Fruit fly (Drosophila melanogaster) whole organism, embryonic: Measurements from ENCODE around the gene lectin-33A.

Experiments
- CG10209 ChIP-seq: fragments of 200-800 bp; sonication (Bioruptor generic); optimal IDR thresholded peaks from 3 replicates; lab custom pipeline; 2017; ENCODE audit warnings: missing biosample characterization, mild to moderate bottlenecking, missing genetic modification characterization, missing genetic modification reagents
- CG10959 ChIP-seq: fragments of 200-800 bp; sonication (Bioruptor generic); IDR thresholded peaks from 2 replicates; pipeline ENCODE4 v1.3.6; 2022; ENCODE audit warnings: missing biosample characterization, missing genetic modification characterization
- CG12299 ChIP-seq: fragments of 200-800 bp; sonication (Bioruptor generic); optimal IDR thresholded peaks from 2 replicates; lab custom pipeline; 2018; ENCODE audit warnings: missing biosample characterization, mild to moderate bottlenecking, missing genetic modification characterization
- CG17186 ChIP-seq: fragments of 200-800 bp; sonication (Bioruptor generic); optimal IDR thresholded peaks from 3 replicates; lab custom pipeline; 2017; ENCODE audit warnings: missing biosample characterization, missing genetic modification reagents, missing genetic modification characterization
- CG17802 ChIP-seq: fragments of 200-800 bp; sonication (Bioruptor generic); optimal IDR thresholded peaks from 2 replicates; lab custom pipeline; 2018; ENCODE audit warnings: missing biosample characterization, mild to moderate bottlenecking, missing genetic modification characterization, moderate library complexity
- CG33213 ChIP-seq: fragments of 200-800 bp; sonication (Bioruptor generic); optimal IDR thresholded peaks from 3 replicates; lab custom pipeline; 2016; ENCODE audit warnings: missing biosample characterization, missing genetic modification characterization
- CG43689 ChIP-seq: fragments of 200-800 bp; sonication (Bioruptor generic); IDR thresholded peaks from 2 replicates; pipeline ENCODE4 v1.3.6; 2022; ENCODE audit warnings: missing biosample characterization, missing genetic modification characterization
- CG4617 ChIP-seq: fragments of 200-800 bp; sonication (Bioruptor generic); optimal IDR thresholded peaks from 3 replicates; lab custom pipeline; 2016; ENCODE audit warnings: missing biosample characterization, missing genetic modification characterization, borderline replicate concordance
- CG5180 ChIP-seq: fragments of 200-800 bp; sonication (Bioruptor generic); optimal IDR thresholded peaks from 3 replicates; lab custom pipeline; 2017; ENCODE audit warnings: missing biosample characterization, missing genetic modification characterization, mild to moderate bottlenecking, moderate library complexity, missing genetic modification reagents
- CG5245 ChIP-seq: fragments of 200-800 bp; sonication (Bioruptor generic); optimal IDR thresholded peaks from 3 replicates; lab custom pipeline; 2016; ENCODE audit warnings: missing biosample characterization, missing genetic modification characterization
- CG8089 ChIP-seq: fragments of 200-800 bp; sonication (Bioruptor generic); optimal IDR thresholded peaks from 3 replicates; lab custom pipeline; 2016; ENCODE audit warnings: missing biosample characterization, missing genetic modification characterization
- CG8290 ChIP-seq, 3 experiments: fragments of 200-800 bp; sonication (Bioruptor generic); optimal IDR thresholded peaks; 2 replicates each; lab custom pipeline; 2016 to 2019; ENCODE audit warnings: missing biosample characterization in 3 of 3, missing genetic modification characterization in 3 of 3, mild to moderate bottlenecking in 2 of 3, moderate library complexity in 1 of 3
- CG8388 ChIP-seq: fragments of 200-800 bp; sonication (Bioruptor generic); optimal IDR thresholded peaks from 2 replicates; lab custom pipeline; 2019; ENCODE audit warnings: missing biosample characterization, mild to moderate bottlenecking, missing genetic modification characterization, moderate library complexity
- CG8944 ChIP-seq: fragments of 200-800 bp; sonication (Bioruptor generic); optimal IDR thresholded peaks from 3 replicates; lab custom pipeline; 2016; ENCODE audit warnings: missing biosample characterization, missing genetic modification characterization
- CG9797 ChIP-seq: fragments of 200-800 bp; sonication (Bioruptor generic); optimal IDR thresholded peaks from 3 replicates; lab custom pipeline; 2018; ENCODE audit warnings: missing biosample characterization, mild to moderate bottlenecking, missing genetic modification characterization
- CHES-1-like ChIP-seq: fragments of 200-800 bp; sonication (Bioruptor generic); optimal IDR thresholded peaks from 2 replicates; lab custom pipeline; 2016; ENCODE audit warnings: missing biosample characterization, missing genetic modification characterization
- Chrac-16 ChIP-seq: fragments of 200-800 bp; sonication (Bioruptor generic); optimal IDR thresholded peaks from 3 replicates; lab custom pipeline; 2016; ENCODE audit warnings: missing biosample characterization, missing genetic modification characterization
- Dad ChIP-seq: fragments of 200-800 bp; sonication (Bioruptor generic); optimal IDR thresholded peaks from 3 replicates; lab custom pipeline; 2016; ENCODE audit warnings: missing biosample characterization, missing genetic modification characterization
- Doc2 ChIP-seq: fragments of 200-800 bp; sonication (Bioruptor generic); IDR thresholded peaks from 2 replicates; pipeline ENCODE4 v1.3.6; 2022; ENCODE audit warnings: missing biosample characterization, missing genetic modification characterization
- Dp ChIP-seq: fragments of 200-800 bp; sonication (Bioruptor generic); optimal IDR thresholded peaks from 2 replicates; lab custom pipeline; 2018; ENCODE audit warnings: missing biosample characterization, mild to moderate bottlenecking, missing genetic modification characterization, moderate library complexity
- Dref ChIP-seq: fragments of 200-800 bp; sonication (Bioruptor generic); IDR thresholded peaks from 2 replicates; pipeline ENCODE4 v1.3.6; 2022; ENCODE audit warnings: missing biosample characterization, missing genetic modification characterization
- H15 ChIP-seq: fragments of 200-800 bp; sonication (Bioruptor generic); IDR thresholded peaks from 3 replicates; pipeline ENCODE4 v1.3.6; 2022; ENCODE audit warnings: missing biosample characterization, missing genetic modification characterization
- HLHmδ ChIP-seq: fragments of 200-800 bp; sonication (Bioruptor generic); optimal IDR thresholded peaks from 2 replicates; lab custom pipeline; 2018; ENCODE audit warnings: missing biosample characterization, mild to moderate bottlenecking, missing genetic modification characterization, moderate library complexity
- HmgD ChIP-seq: fragments of 200-800 bp; sonication (Bioruptor generic); optimal IDR thresholded peaks from 3 replicates; lab custom pipeline; 2016; ENCODE audit warnings: missing biosample characterization, missing genetic modification characterization
- Nf-YC ChIP-seq: fragments of 200-800 bp; optimal IDR thresholded peaks from 3 replicates; lab custom pipeline; 2019; ENCODE audit warnings: missing biosample characterization, mild to moderate bottlenecking, missing genetic modification characterization, moderate library complexity
- Oaz ChIP-seq: fragments of 200-800 bp; sonication (Bioruptor generic); IDR thresholded peaks from 2 replicates; pipeline ENCODE4 v1.3.6; 2022; ENCODE audit warnings: missing biosample characterization, missing genetic modification characterization
- Optix ChIP-seq: fragments of 200-800 bp; sonication (Bioruptor generic); IDR thresholded peaks from 3 replicates; pipeline ENCODE4 v1.3.6; 2022; ENCODE audit warnings: missing biosample characterization, missing genetic modification characterization
- Sry-δ ChIP-seq: fragments of 200-800 bp; sonication (Bioruptor generic); optimal IDR thresholded peaks from 2 replicates; lab custom pipeline; 2016; ENCODE audit warnings: missing biosample characterization, missing genetic modification characterization
- bowl ChIP-seq: fragments of 200-800 bp; sonication (Bioruptor generic); IDR thresholded peaks from 2 replicates; pipeline ENCODE4 v1.3.6; 2022; ENCODE audit warnings: missing biosample characterization, missing genetic modification characterization
- cwo ChIP-seq: fragments of 200-800 bp; sonication (Bioruptor generic); optimal IDR thresholded peaks from 3 replicates; lab custom pipeline; 2017; ENCODE audit warnings: missing biosample characterization, missing genetic modification characterization, mild to moderate bottlenecking, moderate library complexity, missing genetic modification reagents
- danr ChIP-seq: fragments of 200-800 bp; sonication (Bioruptor generic); IDR thresholded peaks from 2 replicates; pipeline ENCODE4 v1.3.6; 2022; ENCODE audit warnings: missing biosample characterization, missing genetic modification characterization
- dati ChIP-seq: fragments of 200-800 bp; sonication (Bioruptor generic); IDR thresholded peaks from 2 replicates; pipeline ENCODE4 v1.3.6; 2022; ENCODE audit warnings: missing biosample characterization, missing genetic modification characterization
- dmrt99B ChIP-seq: fragments of 200-800 bp; sonication (Bioruptor generic); optimal IDR thresholded peaks from 2 replicates; lab custom pipeline; 2018; ENCODE audit warnings: missing biosample characterization, mild to moderate bottlenecking, missing genetic modification characterization, moderate library complexity
- eve ChIP-seq, 2 experiments: fragments of >200 bp; optimal IDR thresholded peaks; 2 replicates each; lab custom pipeline; 2017; ENCODE audit warnings: missing biosample characterization in 2 of 2, missing genetic modification characterization in 2 of 2
- fu2 ChIP-seq: fragments of 200-800 bp; sonication (Bioruptor generic); optimal IDR thresholded peaks from 2 replicates; lab custom pipeline; 2016; ENCODE audit warnings: missing biosample characterization, missing genetic modification characterization
- gt ChIP-seq: fragments of 200-800 bp; sonication (Bioruptor generic); IDR thresholded peaks from 2 replicates; pipeline ENCODE4 v1.3.6; 2022; ENCODE audit warnings: missing biosample characterization, missing genetic modification characterization
- kni ChIP-seq: fragments of 200-800 bp; sonication (Bioruptor generic); optimal IDR thresholded peaks from 3 replicates; lab custom pipeline; 2017; ENCODE audit warnings: mild to moderate bottlenecking, missing biosample characterization, missing genetic modification reagents, missing genetic modification characterization
- mam ChIP-seq: fragments of 200-800 bp; sonication (Bioruptor generic); optimal IDR thresholded peaks from 3 replicates; lab custom pipeline; 2016; ENCODE audit warnings: missing biosample characterization, missing genetic modification characterization
- pho ChIP-seq: fragments of 200-800 bp; sonication (Bioruptor generic); optimal IDR thresholded peaks from 2 replicates; lab custom pipeline; 2016; ENCODE audit warnings: missing biosample characterization, missing genetic modification characterization
- sc ChIP-seq, 3 experiments: fragments of >200 bp in 2 of 3; fragments of 200-800 bp in 1 of 3; sonication (Bioruptor generic) in 1 of 3; optimal IDR thresholded peaks; 2 replicates in 2 of 3; 3 replicates in 1 of 3; lab custom pipeline; 2017; ENCODE audit warnings: mild to moderate bottlenecking in 1 of 3, missing biosample characterization in 1 of 3, missing genetic modification characterization in 1 of 3, missing genetic modification reagents in 1 of 3
- sima ChIP-seq: fragments of 200-800 bp; sonication (Bioruptor generic); optimal IDR thresholded peaks from 2 replicates; lab custom pipeline; 2016; ENCODE audit warnings: missing biosample characterization, missing genetic modification characterization
- slp2 ChIP-seq: fragments of 200-800 bp; sonication (Bioruptor generic); optimal IDR thresholded peaks from 2 replicates; lab custom pipeline; 2016; ENCODE audit warnings: missing biosample characterization, missing genetic modification characterization
- sna ChIP-seq: fragments of 200-800 bp; sonication (Bioruptor generic); IDR thresholded peaks from 2 replicates; pipeline ENCODE4 v1.3.6; 2022; ENCODE audit warnings: missing biosample characterization, missing genetic modification characterization; ENCODE audit not compliant: partially characterized antibody
- tap ChIP-seq: fragments of 200-800 bp; optimal IDR thresholded peaks from 3 replicates; lab custom pipeline; 2019; ENCODE audit warnings: missing biosample characterization, mild to moderate bottlenecking, missing genetic modification characterization, moderate library complexity
- tin ChIP-seq: fragments of 200-800 bp; sonication (Bioruptor generic); optimal IDR thresholded peaks from 3 replicates; lab custom pipeline; 2016; ENCODE audit warnings: missing biosample characterization, missing genetic modification characterization
- tup ChIP-seq: fragments of 200-800 bp; sonication (Bioruptor generic); optimal IDR thresholded peaks from 2 replicates; lab custom pipeline; 2016; ENCODE audit warnings: missing biosample characterization, mild to moderate bottlenecking, missing genetic modification characterization, moderate library complexity
- unpg ChIP-seq: fragments of 200-800 bp; sonication (Bioruptor generic); optimal IDR thresholded peaks from 3 replicates; lab custom pipeline; 2018; ENCODE audit warnings: missing biosample characterization, mild to moderate bottlenecking, missing genetic modification characterization, moderate library complexity
- wek ChIP-seq: fragments of 200-800 bp; sonication (Bioruptor generic); optimal IDR thresholded peaks from 3 replicates; lab custom pipeline; 2018; ENCODE audit warnings: missing biosample characterization, mild to moderate bottlenecking, missing genetic modification characterization, moderate library complexity
- zen2 ChIP-seq: fragments of 200-800 bp; sonication (Bioruptor generic); IDR thresholded peaks from 3 replicates; pipeline ENCODE4 v1.3.6; 2022; ENCODE audit warnings: missing biosample characterization, missing genetic modification characterization; ENCODE audit not compliant: partially characterized antibody

The lectin-33A gene

dm6 chr2L:10976046-10976863 is 25.6 kb upstream of the lectin-33A start, which contains the start of the genes ATPsynG and SCAR (continued):
- TF ChIP-seq Sry-δ (GFP tag; lab: Kevin White, UChicago) (no peak), Optix (GFP tag; lab: Robert Waterston, UW) (no peak), CG33213 (GFP tag; lab: Kevin White, UChicago) (no peak), Oaz (GFP tag; lab: Robert Waterston, UW) (no peak), CG17186 (GFP tag; lab: Kevin White, UChicago) (no peak), zen2 (GFP tag; lab: Robert Waterston, UW) (no peak), mam (GFP tag; lab: Kevin White, UChicago) (no peak), Doc2 (GFP tag; lab: Robert Waterston, UW) (no peak), kni (GFP tag; lab: Kevin White, UChicago) (no peak), HLHmδ (no peak), CG5180 (GFP tag; lab: Kevin White, UChicago) (no peak), tap (tag; lab: Kevin White, UChicago) (no peak), CHES-1-like (GFP tag; lab: Kevin White, UChicago) (no peak), CG4617 (no peak), tin (GFP tag; lab: Kevin White, UChicago) (no peak), CG8388 (GFP tag; lab: Kevin White, UChicago) (peak; percentile 16), Dref (GFP tag; lab: Robert Waterston, UW) (peak; percentile 56), Dad (GFP tag; lab: Kevin White, UChicago) (no peak), CG8089 (GFP tag; lab: Kevin White, UChicago) (no peak), dati (GFP tag; lab: Robert Waterston, UW) (no peak), CG10209 (no peak), bowl (GFP tag; lab: Robert Waterston, UW) (no peak), eve (GFP tag; optimal IDR thresholded peaks at IDR 0.05; lab: Kevin White, UChicago) (no peak), cwo (no peak), sc (optimal IDR thresholded peaks at IDR 0.05; lab: Kevin White, UChicago) (no peak), sc (GFP tag; optimal IDR thresholded peaks at IDR 0.05; lab: Kevin White, UChicago) (no peak), CG8944 (GFP tag; lab: Kevin White, UChicago) (no peak), CG9797 (GFP tag; lab: Kevin White, UChicago) (peak; percentile 52), sna (GFP tag; lab: Robert Waterston, UW) (no peak), slp2 (GFP tag; lab: Kevin White, UChicago) (no peak), Dp (no peak), CG12299 (no peak), CG17802 (no peak), pho (GFP tag; lab: Kevin White, UChicago) (no peak), CG8290 (GFP tag; optimal IDR thresholded peaks at IDR 0.05; lab: Kevin White, UChicago) (no peak), CG8290 (tag; optimal IDR thresholded peaks at IDR 0.05; lab: Kevin White, UChicago) (no peak), CG5245 (GFP tag; lab: Kevin White, UChicago) (no peak), sima (GFP tag; lab: Kevin White, UChicago) (no peak), fu2 (no peak), CG43689 (GFP tag; lab: Robert Waterston, UW) (no peak), unpg (GFP tag; lab: Kevin White, UChicago) (no peak), H15 (GFP tag; lab: Robert Waterston, UW) (no peak), wek (GFP tag; lab: Kevin White, UChicago) (no peak), dmrt99B (tag; lab: Kevin White, UChicago) (no peak), danr (no peak), tup (no peak), CG10959 (no peak), Nf-YC (tag; lab: Kevin White, UChicago) (no peak), Chrac-16 (no peak), gt (GFP tag; lab: Robert Waterston, UW) (no peak), HmgD (GFP tag; lab: Kevin White, UChicago) (no peak)
